Worm (Caenorhabditis elegans): ENCODE measurements around the gene F58A6.9.
"Not testable (repeated sequence)": the region's sequence is repeated elsewhere in the genome, so short reads cannot be mapped to it uniquely, and the experiment has no call there.

F58A6.9 gene

ce11 chrII:5158774-5159173 lies at the start of gene F58A6.9:
Gene F58A6.9 (minus strand): TSS chrII:5158874.
- TF ChIP-seq pha-4 (tag; optimal IDR thresholded peaks at IDR 0.05); ceh-43 (GFP tag; optimal IDR thresholded peaks at IDR 0.05); nhr-12 (tag; optimal IDR thresholded peaks at IDR 0.05): not testable (repeated sequence)

- TF ChIP-seq nhr-12 (tag; optimal IDR thresholded peaks at IDR 0.05) (no peak), mab-5 (tag; optimal IDR thresholded peaks at IDR 0.05) (no peak), elt-3 (tag; optimal IDR thresholded peaks at IDR 0.05) (no peak), ceh-39 (tag; optimal IDR thresholded peaks at IDR 0.05) (no peak), ham-2 (GFP tag; optimal IDR thresholded peaks at IDR 0.05) (no peak), nhr-28 (tag; optimal IDR thresholded peaks at IDR 0.05) (no peak), nhr-2 (tag; optimal IDR thresholded peaks at IDR 0.05) (no peak), snpc-4 (tag; optimal IDR thresholded peaks at IDR 0.05) (no peak), sem-2 (GFP tag; optimal IDR thresholded peaks at IDR 0.05) (no peak), ceh-83 (GFP tag; optimal IDR thresholded peaks at IDR 0.05) (no peak), ceh-43 (GFP tag; optimal IDR thresholded peaks at IDR 0.05) (no peak), zip-8 (tag; optimal IDR thresholded peaks at IDR 0.05) (no peak), unc-120 (tag; optimal IDR thresholded peaks at IDR 0.05; ENCODE audit: poor library complexity, severe bottlenecking) (no peak)
Measured at ce11 chrII:5205286-5205685, 46.6 kb upstream of the F58A6.9 start.

ce11 chrII:5202930-5203329 lies 44.3 kb upstream of the F58A6.9 start, which contains the start of gene ampd-1:
Gene ampd-1 (plus strand): TSS chrII:5203322.
- TF ChIP-seq flh-1 (GFP tag; optimal IDR thresholded peaks at IDR 0.05) (no peak), lin-13 (tag; optimal IDR thresholded peaks at IDR 0.05) (no peak), pha-4 (tag; optimal IDR thresholded peaks at IDR 0.05) (no peak), mep-1 (tag; optimal IDR thresholded peaks at IDR 0.05) (no peak), ztf-11 (tag; optimal IDR thresholded peaks at IDR 0.05) (no peak), sptf-1 (tag; optimal IDR thresholded peaks at IDR 0.05) (no peak), ces-1 (GFP tag; optimal IDR thresholded peaks at IDR 0.05) (no peak), nhr-28 (tag; optimal IDR thresholded peaks at IDR 0.05) (no peak), unc-39 (tag; optimal IDR thresholded peaks at IDR 0.05) (no peak), unc-62 (GFP tag; optimal IDR thresholded peaks at IDR 0.05) (no peak), ham-2 (GFP tag; optimal IDR thresholded peaks at IDR 0.05) (no peak), bed-3 (GFP tag; optimal IDR thresholded peaks at IDR 0.05) (no peak), hlh-1 (tag; optimal IDR thresholded peaks at IDR 0.05) (no peak)

ce11 chrII:5201922-5202562 lies 43.4 kb upstream of the F58A6.9 start:
- TF ChIP-seq bed-3 (GFP tag; optimal IDR thresholded peaks at IDR 0.05) (no peak), unc-62 (GFP tag; optimal IDR thresholded peaks at IDR 0.05) (no peak), sem-2 (GFP tag; optimal IDR thresholded peaks at IDR 0.05) (no peak), snpc-4 (tag; optimal IDR thresholded peaks at IDR 0.05) (no peak)

- TF ChIP-seq mls-2 (tag; optimal IDR thresholded peaks at IDR 0.05) (no peak), ham-2 (GFP tag; optimal IDR thresholded peaks at IDR 0.05) (no peak), nhr-76 (tag; optimal IDR thresholded peaks at IDR 0.05) (no peak), unc-120 (tag; optimal IDR thresholded peaks at IDR 0.05; ENCODE audit: poor library complexity, severe bottlenecking) (peak; percentile 58), mep-1 (tag; optimal IDR thresholded peaks at IDR 0.05) (peak; percentile 13), unc-62 (GFP tag; optimal IDR thresholded peaks at IDR 0.05) (peak; percentile 10)
Measured at ce11 chrII:5200987-5201582, 42.4 kb upstream of the F58A6.9 start.

ce11 chrII:5199497-5199896 lies 40.8 kb upstream of the F58A6.9 start, which contains the start of gene msp-50:
Gene msp-50 (plus strand): TSS chrII:5199797.
- TF ChIP-seq hlh-1 (tag; optimal IDR thresholded peaks at IDR 0.05): no peak
- no peak for TF ChIP-seq nhr-28 (tag; optimal IDR thresholded peaks at IDR 0.05)
- no peak for TF ChIP-seq bed-3 (GFP tag; optimal IDR thresholded peaks at IDR 0.05)
- TF ChIP-seq pha-4 (tag; optimal IDR thresholded peaks at IDR 0.05): no peak
- no peak for TF ChIP-seq mep-1 (tag; optimal IDR thresholded peaks at IDR 0.05)
- no peak for TF ChIP-seq nhr-237 (tag; optimal IDR thresholded peaks at IDR 0.05)
- TF ChIP-seq elt-3 (tag; optimal IDR thresholded peaks at IDR 0.05): no peak
